Worm (Caenorhabditis elegans) whole organism, late embryonic: ENCODE measurements around the gene aco-2.
A peak's percentile ranks its signal among the peaks of the same experiment; 100 is the strongest.

Experiments
- K09A11.1 ChIP-seq: sonication (generic microtip); optimal IDR thresholded peaks from 2 replicates; lab custom pipeline; 2017; ENCODE audit warnings: antibody characterized with exemption, mild to moderate bottlenecking, missing genetic modification characterization, missing compliant biosample characterization; ENCODE audit not compliant: insufficient read depth
- T23F11.4 ChIP-seq: fragments of 200-800 bp; sonication (Bioruptor generic); optimal IDR thresholded peaks from 2 replicates; lab custom pipeline; 2018; ENCODE audit warnings: mild to moderate bottlenecking, missing genetic modification characterization, missing compliant biosample characterization
- ceh-14 ChIP-seq: sonication (generic microtip); optimal IDR thresholded peaks from 2 replicates; lab custom pipeline; 2016; ENCODE audit warnings: missing genotype, missing genetic modification characterization, missing compliant biosample characterization
- ceh-18 ChIP-seq: sonication (generic microtip); optimal IDR thresholded peaks from 2 replicates; lab custom pipeline; 2016; ENCODE audit warnings: missing genetic modification characterization, missing compliant biosample characterization
- ceh-19 ChIP-seq: fragments of 200-800 bp; sonication (Bioruptor generic); optimal IDR thresholded peaks from 2 replicates; lab custom pipeline; 2018; ENCODE audit warnings: mild to moderate bottlenecking, missing genetic modification characterization, missing compliant biosample characterization
- ceh-2 ChIP-seq: sonication (generic microtip); optimal IDR thresholded peaks from 2 replicates; lab custom pipeline; 2016; ENCODE audit warnings: missing genotype, missing genetic modification characterization, missing compliant biosample characterization
- ceh-24 ChIP-seq: sonication (generic microtip); optimal IDR thresholded peaks from 2 replicates; lab custom pipeline; 2016; ENCODE audit warnings: mild to moderate bottlenecking, missing genetic modification characterization, missing compliant biosample characterization
- ceh-31 ChIP-seq: sonication (generic microtip); optimal IDR thresholded peaks from 2 replicates; lab custom pipeline; 2016; ENCODE audit warnings: missing genetic modification characterization, missing compliant biosample characterization
- ceh-48 ChIP-seq: sonication (generic microtip); optimal IDR thresholded peaks from 2 replicates; lab custom pipeline; 2016; ENCODE audit warnings: missing genetic modification characterization, inconsistent platforms, missing compliant biosample characterization
- ceh-6 ChIP-seq: fragments of 200-800 bp; sonication (Bioruptor generic); optimal IDR thresholded peaks from 2 replicates; lab custom pipeline; 2018; ENCODE audit warnings: mild to moderate bottlenecking, missing genetic modification characterization, missing compliant biosample characterization
- che-1 ChIP-seq: sonication (generic microtip); optimal IDR thresholded peaks from 2 replicates; lab custom pipeline; 2016; ENCODE audit warnings: mild to moderate bottlenecking, missing genetic modification characterization, missing compliant biosample characterization
- dmd-4 ChIP-seq: sonication (generic microtip); optimal IDR thresholded peaks from 2 replicates; lab custom pipeline; 2016; ENCODE audit warnings: borderline replicate concordance, missing genetic modification characterization, missing compliant biosample characterization
- elt-2 ChIP-seq: sonication (generic microtip); optimal IDR thresholded peaks from 2 replicates; lab custom pipeline; 2016; ENCODE audit warnings: missing genetic modification reagents, missing genetic modification characterization, missing compliant biosample characterization
- elt-4 ChIP-seq: sonication (generic microtip); optimal IDR thresholded peaks from 2 replicates; lab custom pipeline; 2016; ENCODE audit warnings: missing genetic modification characterization, missing compliant biosample characterization
- ets-4 ChIP-seq: sonication (generic microtip); optimal IDR thresholded peaks from 2 replicates; lab custom pipeline; 2016; ENCODE audit warnings: missing genetic modification characterization, missing compliant biosample characterization
- eyg-1 ChIP-seq: sonication (generic microtip); optimal IDR thresholded peaks from 2 replicates; lab custom pipeline; 2016; ENCODE audit warnings: missing genotype, missing genetic modification characterization, missing compliant biosample characterization
- fax-1 ChIP-seq: sonication (generic microtip); optimal IDR thresholded peaks from 2 replicates; lab custom pipeline; 2016; ENCODE audit warnings: missing genotype, missing genetic modification characterization, missing compliant biosample characterization
- fkh-6 ChIP-seq: sonication (generic microtip); optimal IDR thresholded peaks from 2 replicates; lab custom pipeline; 2016; ENCODE audit warnings: missing genetic modification characterization, missing compliant biosample characterization
- gmeb-2 ChIP-seq: sonication (generic microtip); optimal IDR thresholded peaks from 2 replicates; lab custom pipeline; 2016; ENCODE audit warnings: missing genetic modification characterization, inconsistent platforms, missing compliant biosample characterization
- lim-6 ChIP-seq: sonication (generic microtip); optimal IDR thresholded peaks from 2 replicates; lab custom pipeline; 2016; ENCODE audit warnings: missing genetic modification characterization, missing compliant biosample characterization
- lin-11 ChIP-seq: fragments of 200-800 bp; sonication (Bioruptor generic); optimal IDR thresholded peaks from 2 replicates; lab custom pipeline; 2018; ENCODE audit warnings: mild to moderate bottlenecking, missing genetic modification characterization, missing compliant biosample characterization
- mec-3 ChIP-seq: sonication (generic microtip); optimal IDR thresholded peaks from 2 replicates; lab custom pipeline; 2016; ENCODE audit warnings: borderline replicate concordance, missing genetic modification characterization, missing compliant biosample characterization
- nhr-11 ChIP-seq: fragments of 150-350 bp; optimal IDR thresholded peaks from 2 replicates; lab custom pipeline; 2014; ENCODE audit warnings: missing biosample characterization, missing genetic modification characterization
- odd-2 ChIP-seq: sonication (generic microtip); optimal IDR thresholded peaks from 2 replicates; lab custom pipeline; 2017; ENCODE audit warnings: antibody characterized with exemption, mild to moderate bottlenecking, missing genetic modification characterization, missing compliant biosample characterization
- pag-3 ChIP-seq: sonication (generic microtip); optimal IDR thresholded peaks from 2 replicates; lab custom pipeline; 2016; ENCODE audit warnings: missing compliant biosample characterization, missing genetic modification characterization, borderline replicate concordance
- pat-9 ChIP-seq: fragments of 200-800 bp; sonication (Bioruptor generic); optimal IDR thresholded peaks from 2 replicates; lab custom pipeline; 2018; ENCODE audit warnings: mild to moderate bottlenecking, missing genetic modification characterization, moderate library complexity, missing compliant biosample characterization
- pha-2 ChIP-seq: sonication (generic microtip); optimal IDR thresholded peaks from 2 replicates; lab custom pipeline; 2017; ENCODE audit warnings: mild to moderate bottlenecking, missing genetic modification characterization, missing compliant biosample characterization
- pha-4 ChIP-seq: fragments of 150-350 bp; optimal IDR thresholded peaks from 2 replicates; lab custom pipeline; 2018; ENCODE audit warnings: missing biosample characterization, missing genetic modification reagents, missing genetic modification characterization
- pqm-1 ChIP-seq: sonication (generic microtip); optimal IDR thresholded peaks from 2 replicates; lab custom pipeline; 2016; ENCODE audit warnings: missing genetic modification characterization, missing compliant biosample characterization
- pros-1 ChIP-seq: fragments of 150-350 bp; optimal IDR thresholded peaks from 2 replicates; lab custom pipeline; 2014; ENCODE audit warnings: missing biosample characterization, missing genetic modification reagents, missing genetic modification characterization
- sdc-2 ChIP-seq: sonication (generic microtip); optimal IDR thresholded peaks from 2 replicates; lab custom pipeline; 2016; ENCODE audit warnings: missing genotype, missing genetic modification characterization, missing compliant biosample characterization
- syd-9 ChIP-seq: sonication (generic microtip); optimal IDR thresholded peaks from 2 replicates; lab custom pipeline; 2016; ENCODE audit warnings: mild to moderate bottlenecking, missing genetic modification characterization, moderate library complexity, missing compliant biosample characterization
- tbx-7 ChIP-seq: sonication (generic microtip); optimal IDR thresholded peaks from 2 replicates; lab custom pipeline; 2016; ENCODE audit warnings: missing genotype, missing genetic modification characterization, missing compliant biosample characterization
- unc-42 ChIP-seq: sonication (generic microtip); optimal IDR thresholded peaks from 2 replicates; lab custom pipeline; 2016; ENCODE audit warnings: missing genotype, missing genetic modification characterization, missing compliant biosample characterization
- zip-5 ChIP-seq: sonication (generic microtip); optimal IDR thresholded peaks from 2 replicates; lab custom pipeline; 2016; ENCODE audit warnings: missing genetic modification characterization, missing compliant biosample characterization

aco-2 gene

DNA sequence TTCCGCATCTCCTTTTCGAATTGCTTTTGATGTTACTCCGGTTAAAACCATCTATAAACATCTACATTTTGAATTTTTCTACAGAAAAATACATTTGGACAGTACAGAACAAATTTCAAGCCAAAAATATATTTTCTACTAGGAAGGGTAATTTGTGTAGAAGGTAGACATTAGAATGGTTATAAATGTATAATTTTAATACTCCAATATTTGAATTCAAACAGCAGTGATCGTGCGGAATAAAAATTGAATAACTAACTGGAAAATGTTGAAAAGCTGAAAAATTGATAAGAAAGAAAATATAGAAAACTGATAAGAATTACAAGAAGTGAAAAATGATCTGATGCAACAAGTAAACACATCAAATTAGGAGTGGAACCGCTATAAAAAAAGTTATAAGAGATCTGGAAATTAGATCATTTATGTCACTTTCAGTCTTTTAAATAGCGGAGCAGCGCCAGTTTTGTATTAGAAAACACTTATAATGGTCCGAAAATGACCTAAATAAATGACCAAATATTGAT lies 26.5 kb upstream of the aco-2 start, which contains the start of gene gsto-1:
TSS of gene gsto-1 (minus strand) at position 51 of the 524 bp plus-strand sequence.
- TF ChIP-seq fax-1 (tag; lab: Kevin White, UChicago) (no peak), pat-9 (tag; lab: Kevin White, UChicago) (no peak), ceh-48 (tag; lab: Kevin White, UChicago) (no peak), dmd-4 (no peak), zip-5 (tag; lab: Kevin White, UChicago) (no peak), elt-4 (no peak), sdc-2 (tag; lab: Kevin White, UChicago) (no peak), pag-3 (tag; lab: Kevin White, UChicago) (no peak)

DNA sequence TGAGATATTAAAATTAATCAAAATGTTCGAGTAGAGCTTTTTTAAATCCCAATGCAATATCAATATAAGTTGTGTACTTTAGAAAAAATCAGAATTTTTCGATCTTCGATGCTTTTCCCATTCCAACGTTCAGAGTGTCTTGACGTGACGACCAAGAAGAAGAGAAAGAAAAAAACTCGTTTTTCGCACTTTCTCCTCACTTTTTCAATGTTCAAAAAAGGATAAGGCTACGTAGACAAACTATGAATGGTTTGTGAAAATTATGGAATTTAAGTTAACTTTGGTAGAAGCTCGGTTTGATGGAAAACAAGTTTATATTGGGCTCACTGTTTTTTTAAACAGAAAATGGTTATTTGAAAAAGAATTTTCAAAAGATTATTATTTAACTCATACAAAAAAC lies 25.8 kb upstream of the aco-2 start:
- no peak for TF ChIP-seq ets-4 (tag; lab: Kevin White, UChicago)

ce11 chrIII:7948802-7949201 lies 24.7 kb upstream of the aco-2 start, which contains the start of gene col-90:
Gene col-90, plus strand, starts transcription at chrIII:7948838.
- no peak for TF ChIP-seq gmeb-2
- no peak for TF ChIP-seq lim-6 (tag; lab: Kevin White, UChicago)
- TF ChIP-seq ceh-18 (tag; lab: Kevin White, UChicago), result no peak
- TF ChIP-seq sdc-2 (tag; lab: Kevin White, UChicago), result no peak
- no peak for TF ChIP-seq eyg-1 (tag; lab: Kevin White, UChicago)
- TF ChIP-seq odd-2 (tag; lab: Kevin White, UChicago), result no peak
- TF ChIP-seq ceh-2 (tag; lab: Kevin White, UChicago), result no peak
- no peak for TF ChIP-seq ceh-14
- TF ChIP-seq pros-1 (tag; lab: Kevin White, UChicago), result no peak
- TF ChIP-seq ets-4 (tag; lab: Kevin White, UChicago), result no peak
- TF ChIP-seq ceh-24 (tag; lab: Kevin White, UChicago), result no peak
- TF ChIP-seq ceh-6, result no peak
- TF ChIP-seq ceh-31 (tag; lab: Kevin White, UChicago), result no peak
- TF ChIP-seq fkh-6 (tag; lab: Kevin White, UChicago), result no peak
- TF ChIP-seq pat-9 (tag; lab: Kevin White, UChicago), result no peak
- TF ChIP-seq elt-4, result no peak

DNA sequence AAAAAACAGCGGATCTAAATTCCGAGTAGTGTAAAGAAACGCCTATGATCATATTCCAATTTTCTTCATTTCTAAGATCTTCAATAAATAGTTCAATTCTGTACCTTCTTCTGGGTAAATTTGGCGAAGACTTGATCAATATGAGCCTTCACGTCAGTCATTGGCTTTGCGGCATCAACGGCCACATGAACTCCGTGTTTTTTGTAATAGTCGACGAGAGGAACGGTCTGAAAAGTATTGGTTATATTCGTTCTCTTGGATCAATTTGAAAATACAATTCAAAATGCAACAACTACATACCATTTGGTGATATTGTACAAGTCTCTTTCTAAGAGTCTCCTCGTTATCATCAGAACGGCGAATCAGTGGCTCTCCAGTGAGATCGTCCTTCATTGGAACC lies 23.1 kb upstream of the aco-2 start:
- TF ChIP-seq fkh-6 (tag; lab: Kevin White, UChicago), result no peak
- TF ChIP-seq elt-2 (tag; lab: Kevin White, UChicago), result no peak
- no peak for TF ChIP-seq nhr-11 (tag; lab: Kevin White, UChicago)
- no peak for TF ChIP-seq K09A11.1 (tag; lab: Kevin White, UChicago)
- TF ChIP-seq mec-3 (tag; lab: Kevin White, UChicago), result no peak

DNA sequence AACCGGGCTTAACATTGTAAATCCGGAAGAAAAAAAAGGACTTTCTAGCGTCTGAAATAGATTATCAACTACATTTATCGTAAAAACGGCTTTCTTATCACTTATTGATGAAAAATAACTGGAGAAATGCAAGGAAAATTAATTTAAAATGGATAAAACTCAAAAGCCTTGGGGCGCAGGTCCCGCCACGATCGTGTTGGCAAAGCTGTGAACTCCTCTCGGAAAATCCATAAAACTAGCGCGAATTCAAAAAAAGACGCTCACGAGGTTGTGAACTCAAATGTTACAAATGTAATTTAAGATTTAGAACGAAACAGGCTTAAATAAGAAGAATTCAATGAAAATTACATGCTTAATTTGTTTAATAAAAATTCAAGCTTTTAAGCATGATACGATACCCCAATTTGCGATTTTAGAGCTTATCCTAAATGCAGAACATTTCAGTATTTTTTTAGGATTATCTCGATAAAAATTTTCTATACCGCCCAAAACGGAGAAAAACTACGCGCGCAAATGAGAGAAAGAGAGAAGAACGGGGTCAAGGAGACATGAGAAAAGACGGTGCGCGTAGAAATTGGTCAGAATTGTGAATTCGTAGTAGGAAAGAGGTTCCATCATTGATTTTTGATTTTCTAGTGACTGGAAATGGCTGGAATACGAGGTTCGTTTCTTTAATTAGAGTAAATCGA lies 21.3 kb upstream of the aco-2 start, which contains the start of gene C29E4.15:
TSS of gene C29E4.15 (plus strand) at position 547 of the 689 bp plus-strand sequence.
- TF ChIP-seq mec-3 (tag; lab: Kevin White, UChicago) (no peak), pha-4 (tag; lab: Kevin White, UChicago) (no peak), unc-42 (tag; lab: Kevin White, UChicago) (peak; percentile 19), eyg-1 (tag; lab: Kevin White, UChicago) (no peak)

ce11 chrIII:7953208-7953607 lies 20.3 kb upstream of the aco-2 start, which contains the start of gene let-754:
Gene let-754, minus strand, starts transcription at chrIII:7953308.
- no peak for TF ChIP-seq syd-9 (tag; lab: Kevin White, UChicago)
- TF ChIP-seq dmd-4, result no peak
- no peak for TF ChIP-seq unc-42 (tag; lab: Kevin White, UChicago)
- TF ChIP-seq ceh-14, result no peak
- TF ChIP-seq odd-2 (tag; lab: Kevin White, UChicago), result no peak
- no peak for TF ChIP-seq tbx-7 (tag; lab: Kevin White, UChicago)
- no peak for TF ChIP-seq pqm-1 (tag; lab: Kevin White, UChicago)
- no peak for TF ChIP-seq che-1 (tag; lab: Kevin White, UChicago)
- TF ChIP-seq lin-11 (tag; lab: Kevin White, UChicago), result no peak
- TF ChIP-seq ceh-19, result no peak
- no peak for TF ChIP-seq T23F11.4 (GFP tag; lab: Kevin White, UChicago)
- TF ChIP-seq pha-2 (tag; lab: Kevin White, UChicago), result no peak
- TF ChIP-seq sdc-2 (tag; lab: Kevin White, UChicago), result no peak
